Fruit fly (Drosophila melanogaster): ENCODE results near the gene CG8036.
A peak's percentile ranks its signal among the peaks of the same experiment; 100 is the strongest.

CG8036 gene

DNA sequence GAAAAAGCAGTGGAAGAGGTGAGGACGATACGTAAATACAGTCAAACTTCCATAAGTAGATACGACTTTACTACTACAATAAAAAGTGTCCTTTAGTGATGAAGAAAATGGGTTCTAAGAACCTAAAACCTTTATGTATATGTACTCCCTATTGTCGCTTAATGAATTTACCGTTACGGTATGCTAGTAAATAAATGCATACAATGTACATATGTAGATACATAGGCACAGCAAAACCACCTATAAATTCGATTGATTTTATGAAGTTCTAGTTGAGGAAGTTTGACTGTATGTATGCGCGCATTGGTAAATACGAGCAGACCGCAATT, 48.8 kb downstream of the CG8036 start:
- TF ChIP-seq CG7368 (GFP tag; optimal IDR thresholded peaks at IDR 0.05) = no peak
- TF ChIP-seq dsx (GFP tag; optimal IDR thresholded peaks at IDR 0.05; ENCODE audit: poor library complexity, severe bottlenecking) = no peak
- no peak for TF ChIP-seq spab (GFP tag; optimal IDR thresholded peaks at IDR 0.05)
- TF ChIP-seq Hr38 (GFP tag; optimal IDR thresholded peaks at IDR 0.05) = no peak
- no peak for TF ChIP-seq fkh (GFP tag; optimal IDR thresholded peaks at IDR 0.05)
- TF ChIP-seq Eip78C (GFP tag) = peak; percentile 43
- TF ChIP-seq CG11762 (GFP tag; optimal IDR thresholded peaks at IDR 0.05; ENCODE audit: insufficient read depth) = no peak
- no peak for TF ChIP-seq vri (GFP tag; optimal IDR thresholded peaks at IDR 0.05)
- TF ChIP-seq topi (GFP tag; optimal IDR thresholded peaks at IDR 0.05) = no peak
- TF ChIP-seq esn (GFP tag; optimal IDR thresholded peaks at IDR 0.05) = peak; percentile 49
- TF ChIP-seq Ets21C (GFP tag; optimal IDR thresholded peaks at IDR 0.05) = no peak
- no peak for TF ChIP-seq achi (GFP tag; optimal IDR thresholded peaks at IDR 0.05)
- TF ChIP-seq Eip93F (GFP tag; optimal IDR thresholded peaks at IDR 0.05) = no peak
- no peak for TF ChIP-seq Met (GFP tag; optimal IDR thresholded peaks at IDR 0.05)
- TF ChIP-seq CG10631 (GFP tag; optimal IDR thresholded peaks at IDR 0.05) = no peak
- TF ChIP-seq CG15336 (GFP tag; IDR thresholded peaks at IDR 0.05) = peak; percentile 48; the same call in 1 of the 2 replicates
- TF ChIP-seq CG10669 (GFP tag; optimal IDR thresholded peaks at IDR 0.05) = no peak
- TF ChIP-seq Eip75B (GFP tag; optimal IDR thresholded peaks at IDR 0.05) = no peak
- no peak for TF ChIP-seq Gug (GFP tag; IDR thresholded peaks at IDR 0.05)
- no peak for TF ChIP-seq svp (GFP tag)
- TF ChIP-seq CG6808 (GFP tag; optimal IDR thresholded peaks at IDR 0.05) = no peak
- no peak for TF ChIP-seq Hr39 (GFP tag; optimal IDR thresholded peaks at IDR 0.05)
- no peak for TF ChIP-seq ss (GFP tag; optimal IDR thresholded peaks at IDR 0.05)
- TF ChIP-seq pdm3 (GFP tag; optimal IDR thresholded peaks at IDR 0.05) = no peak
- peak; percentile 50 for TF ChIP-seq CG31627 (GFP tag; optimal IDR thresholded peaks at IDR 0.05)
- no peak for TF ChIP-seq CG32006 (GFP tag; optimal IDR thresholded peaks at IDR 0.05)
- TF ChIP-seq net (GFP tag; optimal IDR thresholded peaks at IDR 0.05) = no peak
- TF ChIP-seq CG11294 (GFP tag; IDR thresholded peaks at IDR 0.05) = no peak
- TF ChIP-seq Ets96B (tag; optimal IDR thresholded peaks at IDR 0.05) = no peak
- no peak for TF ChIP-seq CG16779 (tag; optimal IDR thresholded peaks at IDR 0.05)
- no peak for TF ChIP-seq Sox102F (GFP tag; optimal IDR thresholded peaks at IDR 0.05)
- no peak for TF ChIP-seq fd59A (GFP tag; optimal IDR thresholded peaks at IDR 0.05)
- no peak for TF ChIP-seq Sox15 (GFP tag; optimal IDR thresholded peaks at IDR 0.05)
- TF ChIP-seq salr (GFP tag; optimal IDR thresholded peaks at IDR 0.05) = no peak
- TF ChIP-seq cyc (GFP tag; optimal IDR thresholded peaks at IDR 0.05) = no peak
- peak; percentile 15 for TF ChIP-seq CG34406 (GFP tag; optimal IDR thresholded peaks at IDR 0.05)
- TF ChIP-seq CG1621 (tag; optimal IDR thresholded peaks at IDR 0.05) = no peak
- no peak for TF ChIP-seq CG3919 (GFP tag; optimal IDR thresholded peaks at IDR 0.05)
- TF ChIP-seq CG4318 (GFP tag; optimal IDR thresholded peaks at IDR 0.05) = no peak
- TF ChIP-seq eg (GFP tag; IDR thresholded peaks at IDR 0.05) = peak; percentile 54; the same call in 1 of the 3 replicates
- no peak for TF ChIP-seq Lpt (GFP tag; optimal IDR thresholded peaks at IDR 0.05)
- no peak for TF ChIP-seq CG6276 (GFP tag; optimal IDR thresholded peaks at IDR 0.05)
- no peak for TF ChIP-seq fd85E (GFP tag; optimal IDR thresholded peaks at IDR 0.05)
- peak; percentile 44; the same call in 1 of the 3 replicates for TF ChIP-seq CG8119 (GFP tag; IDR thresholded peaks at IDR 0.05)
- TF ChIP-seq Hr4 (GFP tag; optimal IDR thresholded peaks at IDR 0.05) = no peak
- TF ChIP-seq CG3032 (tag; optimal IDR thresholded peaks at IDR 0.05) = no peak
- TF ChIP-seq Smox (GFP tag; optimal IDR thresholded peaks at IDR 0.05) = no peak
- no peak for TF ChIP-seq dac (GFP tag; optimal IDR thresholded peaks at IDR 0.05)
- no peak for TF ChIP-seq CG9139 (GFP tag; optimal IDR thresholded peaks at IDR 0.05)
- peak; percentile 10 for TF ChIP-seq acj6 (GFP tag; optimal IDR thresholded peaks at IDR 0.05)
- no peak for TF ChIP-seq OdsH (GFP tag; optimal IDR thresholded peaks at IDR 0.05)
- 0 out of 3 replicates have a peak, but pooled peaks have one; percentile 11 for TF ChIP-seq CG6163 (GFP tag; IDR thresholded peaks at IDR 0.05)
- no peak for TF ChIP-seq CG8632 (GFP tag; optimal IDR thresholded peaks at IDR 0.05)
